Worm (Caenorhabditis elegans): Measurements from ENCODE around the gene cup-14.

cup-14 gene

DNA sequence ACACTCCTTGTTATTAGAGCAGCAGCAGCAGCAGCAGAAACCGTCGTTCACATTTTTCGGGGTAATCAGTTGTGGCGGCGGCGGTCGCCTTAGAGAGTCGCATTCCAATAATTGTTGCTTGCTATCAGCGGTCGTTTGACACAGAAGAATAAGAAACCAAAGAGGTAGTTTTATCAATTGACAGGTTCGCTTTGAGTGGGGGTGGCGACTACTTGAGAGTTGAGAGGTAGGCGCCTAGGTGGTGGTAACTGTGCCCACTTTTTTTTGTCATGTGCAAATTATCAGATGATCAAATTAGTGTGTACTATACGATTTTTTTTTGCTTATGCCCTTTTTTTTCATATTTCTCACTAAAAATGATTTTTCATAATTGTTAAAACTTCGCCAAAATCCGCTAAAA is 58.1 kb downstream of the cup-14 start (continued):
- TF ChIP-seq B0035.1 (tag; optimal IDR thresholded peaks at IDR 0.05) (no peak), F55B11.4 (tag; optimal IDR thresholded peaks at IDR 0.05; ENCODE audit: borderline replicate concordance, insufficient read depth) (no peak), pbrm-1 (GFP tag; IDR thresholded peaks at IDR 0.05) (no peak)

DNA sequence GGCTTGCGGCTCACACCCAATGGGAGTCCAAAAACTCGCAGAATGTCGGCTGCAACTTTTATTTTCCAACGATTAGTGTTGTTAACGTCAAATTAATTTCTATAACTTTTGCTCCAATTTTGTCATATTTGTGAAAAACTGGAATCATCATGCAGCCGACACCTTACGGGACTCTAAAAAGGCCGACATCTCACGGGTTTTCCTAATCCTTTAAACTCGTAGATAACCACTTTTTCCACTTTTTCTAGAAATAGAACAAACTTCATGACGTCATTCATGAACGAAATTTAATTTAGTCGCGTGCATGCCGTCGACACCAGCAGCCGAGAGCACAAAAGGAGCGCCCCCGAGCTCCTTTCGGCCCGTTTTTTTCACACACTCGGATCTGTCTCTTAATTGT is 58.6 kb downstream of the cup-14 start:
- TF ChIP-seq F49E8.2 (tag; optimal IDR thresholded peaks at IDR 0.05; ENCODE audit: insufficient read depth) (no peak), snpc-4 (GFP tag; optimal IDR thresholded peaks at IDR 0.05) (no peak), snpc-4 (tag; optimal IDR thresholded peaks at IDR 0.05) (peak in 2 of 4 experiments; percentile 59 to 65)

DNA sequence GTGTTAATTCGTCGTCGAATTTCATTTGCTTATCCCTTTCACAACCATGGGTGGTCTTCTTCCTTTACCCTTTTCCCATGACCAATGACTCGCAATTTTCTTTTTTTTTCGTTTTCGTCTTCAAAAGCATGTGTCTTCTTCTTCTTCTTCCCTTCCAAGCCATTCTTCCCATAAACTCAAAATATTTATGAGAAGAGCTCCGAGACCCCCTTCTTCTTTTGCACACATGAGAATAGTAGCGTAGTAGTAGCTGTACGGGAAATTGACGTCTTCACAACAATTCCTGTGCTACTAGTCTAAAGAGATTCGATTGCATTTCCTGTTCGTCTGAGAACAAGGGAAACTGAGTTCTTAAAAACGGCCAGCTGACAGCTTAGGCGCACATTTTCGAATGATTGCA is 59.7 kb downstream of the cup-14 start:
- TF ChIP-seq Y79H2A.3 (GFP tag; conservative IDR thresholded peaks at IDR 0.05) (no peak), F22D6.2 (tag; optimal IDR thresholded peaks at IDR 0.05) (no peak), madf-6 (GFP tag; IDR thresholded peaks at IDR 0.05) (no peak), F57C9.4 (tag; optimal IDR thresholded peaks at IDR 0.05) (no peak), nhr-27 (tag; optimal IDR thresholded peaks at IDR 0.05) (no peak), F39B2.1 (GFP tag; IDR thresholded peaks at IDR 0.05) (no peak), mxl-1 (tag; optimal IDR thresholded peaks at IDR 0.05) (no peak), snpc-3.4 (tag; optimal IDR thresholded peaks at IDR 0.05) (no peak), B0019.2 (GFP tag; conservative IDR thresholded peaks at IDR 0.05) (no peak), Y56A3A.18 (GFP tag; IDR thresholded peaks at IDR 0.05) (no peak), ztf-25 (GFP tag; IDR thresholded peaks at IDR 0.05) (no peak), ceh-79 (tag; optimal IDR thresholded peaks at IDR 0.05) (no peak), lsy-27 (tag; optimal IDR thresholded peaks at IDR 0.05; ENCODE audit: borderline replicate concordance, insufficient read depth) (no peak)

DNA sequence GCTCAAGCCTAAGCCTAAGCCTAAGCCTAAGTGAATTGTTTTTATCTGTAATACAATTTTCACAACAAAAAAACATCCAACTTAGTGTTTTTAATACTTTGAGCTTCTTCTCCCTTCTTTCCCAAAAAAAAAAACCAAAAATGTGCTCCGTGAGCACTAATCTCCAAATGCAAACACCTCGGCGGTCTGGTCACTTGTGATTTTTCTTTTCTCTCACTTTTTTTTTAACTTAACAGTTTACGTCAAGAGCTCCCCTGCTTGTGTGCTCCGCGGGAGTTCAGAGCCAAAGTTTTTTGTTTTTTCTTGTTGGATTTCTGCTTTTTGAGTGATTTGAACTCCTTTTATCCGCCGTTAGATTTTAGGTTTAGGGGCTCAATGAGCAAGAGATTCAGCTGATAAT is 65.8 kb downstream of the cup-14 start:
- no peak for TF ChIP-seq B0019.2 (GFP tag; conservative IDR thresholded peaks at IDR 0.05)
- no peak for TF ChIP-seq rpc-1 (optimal IDR thresholded peaks at IDR 0.05)
- no peak for TF ChIP-seq rpc-1 (tag; optimal IDR thresholded peaks at IDR 0.05)
- TF ChIP-seq K12H6.12 (tag; optimal IDR thresholded peaks at IDR 0.05), result no peak
- no peak for TF ChIP-seq zim-3 (tag; optimal IDR thresholded peaks at IDR 0.05)
- no peak for TF ChIP-seq egrh-3 (GFP tag; IDR thresholded peaks at IDR 0.05)
- no peak for TF ChIP-seq fkh-3 (tag; optimal IDR thresholded peaks at IDR 0.05)
- no peak for TF ChIP-seq F55B11.4 (tag; optimal IDR thresholded peaks at IDR 0.05; ENCODE audit: borderline replicate concordance, insufficient read depth)
- TF ChIP-seq lsy-27 (tag; optimal IDR thresholded peaks at IDR 0.05; ENCODE audit: borderline replicate concordance, insufficient read depth), result no peak
- no peak for TF ChIP-seq C17E4.6 (GFP tag; IDR thresholded peaks at IDR 0.05)
- no peak for TF ChIP-seq Y56A3A.18 (GFP tag; IDR thresholded peaks at IDR 0.05)
- no peak for TF ChIP-seq cebp-2 (GFP tag; IDR thresholded peaks at IDR 0.05)
- TF ChIP-seq lin-35 (GFP tag; optimal IDR thresholded peaks at IDR 0.05), result no peak
- no peak for TF ChIP-seq T26A5.8 (tag; optimal IDR thresholded peaks at IDR 0.05)
- no peak for TF ChIP-seq F57C9.4 (tag; optimal IDR thresholded peaks at IDR 0.05)
- TF ChIP-seq D2030.7 (GFP tag; IDR thresholded peaks at IDR 0.05), result no peak
- TF ChIP-seq dpl-1 (GFP tag; optimal IDR thresholded peaks at IDR 0.05), result no peak
- no peak for TF ChIP-seq F49E8.2 (tag; optimal IDR thresholded peaks at IDR 0.05; ENCODE audit: insufficient read depth)
